Worm (Caenorhabditis elegans) whole organism, L2 larva: Measurements from ENCODE around the gene srh-177.

ENCODE experiments used
- R02D3.7 ChIP-seq: fragments of 150-350 bp; optimal IDR thresholded peaks from 2 replicates; lab custom pipeline; 2014; ENCODE audit warnings: missing biosample characterization, missing genetic modification characterization
- Y55F3AM.14 ChIP-seq: fragments of 200-800 bp; sonication (Bioruptor generic); optimal IDR thresholded peaks from 2 replicates; lab custom pipeline; 2018; ENCODE audit warnings: mild to moderate bottlenecking, missing genetic modification characterization, missing compliant biosample characterization
- ZK546.5 ChIP-seq: sonication (generic microtip); optimal IDR thresholded peaks from 2 replicates; lab custom pipeline; 2017; ENCODE audit warnings: missing biosample characterization, missing genetic modification characterization
- lin-13 ChIP-seq: fragments of 150-350 bp; optimal IDR thresholded peaks from 2 replicates; lab custom pipeline; 2014; ENCODE audit warnings: missing biosample characterization, missing genetic modification reagents, missing genetic modification characterization
- nhr-11 ChIP-seq: fragments of 150-350 bp; optimal IDR thresholded peaks from 2 replicates; lab custom pipeline; 2014; ENCODE audit warnings: missing biosample characterization, missing genetic modification characterization
- nhr-12 ChIP-seq: fragments of 150-350 bp; optimal IDR thresholded peaks from 2 replicates; lab custom pipeline; 2014; ENCODE audit warnings: missing biosample characterization, missing genetic modification characterization
- nhr-25 ChIP-seq: fragments of 150-350 bp; sonication (generic microtip); optimal IDR thresholded peaks from 3 replicates; lab custom pipeline; 2014; ENCODE audit warnings: missing biosample characterization, missing genetic modification characterization
- skn-1 ChIP-seq: sonication (generic microtip); optimal IDR thresholded peaks from 2 replicates; lab custom pipeline; 2017; ENCODE audit warnings: missing biosample characterization, missing genetic modification characterization
- snpc-4 ChIP-seq: fragments of 150-350 bp; optimal IDR thresholded peaks from 2 replicates; lab custom pipeline; 2014; ENCODE audit warnings: missing biosample characterization, missing genetic modification characterization
- unc-39 ChIP-seq: fragments of 150-350 bp; optimal IDR thresholded peaks from 2 replicates; lab custom pipeline; 2014; ENCODE audit warnings: missing biosample characterization, missing genetic modification characterization
- ztf-1 ChIP-seq: fragments of 200-800 bp; sonication (Bioruptor generic); conservative IDR thresholded peaks from 2 replicates; pipeline ENCODE4 v1.3.6; 2022; ENCODE audit warnings: missing genetic modification characterization, missing compliant biosample characterization

DNA sequence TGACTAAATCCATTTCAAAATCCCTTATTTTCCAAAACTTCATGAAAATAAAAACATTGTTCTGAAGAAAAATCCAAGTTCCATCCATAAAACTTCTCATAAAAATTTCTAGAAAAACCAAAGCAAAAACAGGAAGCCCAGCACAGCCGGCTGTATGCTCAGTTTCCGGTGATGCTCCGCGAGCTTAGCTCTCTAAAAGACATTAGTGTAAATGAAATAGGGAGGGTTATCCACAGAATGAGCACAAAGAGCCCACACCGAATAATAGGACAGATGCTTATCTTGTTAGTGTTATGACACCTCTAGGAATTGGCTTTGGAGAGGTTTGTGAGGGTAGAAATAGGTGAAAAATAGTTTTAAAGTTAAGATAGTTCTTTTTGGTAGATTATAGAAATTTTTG, 31.0 kb downstream of the srh-177 start:
- TF ChIP-seq ztf-1 (GFP tag; lab: Robert Waterston, UW) (no peak), Y55F3AM.14 (GFP tag; lab: Kevin White, UChicago) (no peak), nhr-11 (tag; lab: Kevin White, UChicago) (no peak), snpc-4 (tag; lab: Kevin White, UChicago) (no peak), R02D3.7 (tag; lab: Kevin White, UChicago) (no peak), ZK546.5 (tag; lab: Kevin White, UChicago) (no peak), skn-1 (tag; lab: Kevin White, UChicago) (no peak), nhr-25 (tag; lab: Kevin White, UChicago) (no peak), nhr-12 (tag; lab: Kevin White, UChicago) (no peak), lin-13 (GFP tag; lab: Kevin White, UChicago) (no peak), unc-39 (no peak)
